Fruit fly (Drosophila melanogaster) whole organism, embryonic: ENCODE data around the gene Nse4.

Experiments used
- Asciz ChIP-seq: fragments of 200-800 bp; sonication (Bioruptor generic); optimal IDR thresholded peaks from 2 replicates; lab custom pipeline; 2017; ENCODE audit warnings: missing biosample characterization, mild to moderate bottlenecking, missing genetic modification characterization, missing genetic modification reagents
- Atf3 ChIP-seq: fragments of 200-800 bp; sonication (Bioruptor generic); optimal IDR thresholded peaks from 3 replicates; lab custom pipeline; 2016; ENCODE audit warnings: missing biosample characterization, missing genetic modification characterization
- BEAF-32 ChIP-seq: fragments of 200-800 bp; sonication (Bioruptor generic); optimal IDR thresholded peaks from 3 replicates; lab custom pipeline; 2017; ENCODE audit warnings: missing biosample characterization, missing genetic modification characterization, mild to moderate bottlenecking, moderate library complexity, missing genetic modification reagents
- Bteb2 ChIP-seq: fragments of 200-800 bp; sonication (Bioruptor generic); optimal IDR thresholded peaks from 2 replicates; lab custom pipeline; 2016; ENCODE audit warnings: missing biosample characterization, missing genetic modification characterization
- CG10321 ChIP-seq: fragments of 200-800 bp; sonication (Bioruptor generic); IDR thresholded peaks from 2 replicates; pipeline ENCODE4 v1.3.6; 2022; ENCODE audit warnings: missing biosample characterization, missing genetic modification characterization
- CG10654 ChIP-seq: fragments of 200-800 bp; sonication (Bioruptor generic); optimal IDR thresholded peaks from 2 replicates; lab custom pipeline; 2016; ENCODE audit warnings: missing biosample characterization, missing genetic modification characterization
- CG11247 ChIP-seq: fragments of 200-800 bp; sonication (Bioruptor generic); IDR thresholded peaks from 2 replicates; pipeline ENCODE4 v1.3.6; 2022; ENCODE audit warnings: missing biosample characterization, missing genetic modification characterization
- CG12071 ChIP-seq: fragments of 200-800 bp; sonication (Bioruptor generic); optimal IDR thresholded peaks from 3 replicates; lab custom pipeline; 2018; ENCODE audit warnings: missing biosample characterization, mild to moderate bottlenecking, missing genetic modification characterization
- CG1647 ChIP-seq: fragments of 200-800 bp; sonication (Bioruptor generic); optimal IDR thresholded peaks from 3 replicates; lab custom pipeline; 2016; ENCODE audit warnings: missing biosample characterization, missing genetic modification characterization
- CG2116 ChIP-seq: fragments of 200-800 bp; sonication (Bioruptor generic); optimal IDR thresholded peaks from 3 replicates; lab custom pipeline; 2018; ENCODE audit warnings: missing biosample characterization, mild to moderate bottlenecking, missing genetic modification characterization
- CG3163 ChIP-seq: fragments of 200-800 bp; sonication (Bioruptor generic); optimal IDR thresholded peaks from 3 replicates; lab custom pipeline; 2016; ENCODE audit warnings: missing biosample characterization, missing genetic modification characterization
- CG3995 ChIP-seq: fragments of 200-800 bp; sonication (Bioruptor generic); optimal IDR thresholded peaks from 3 replicates; lab custom pipeline; 2016; ENCODE audit warnings: missing biosample characterization, missing genetic modification characterization
- CG4820 ChIP-seq: fragments of 200-800 bp; sonication (Bioruptor generic); optimal IDR thresholded peaks from 3 replicates; lab custom pipeline; 2016; ENCODE audit warnings: missing biosample characterization, missing genetic modification characterization
- CG5245 ChIP-seq: fragments of 200-800 bp; sonication (Bioruptor generic); optimal IDR thresholded peaks from 3 replicates; lab custom pipeline; 2016; ENCODE audit warnings: missing biosample characterization, missing genetic modification characterization
- CG6683 ChIP-seq: fragments of 200-800 bp; sonication (Bioruptor generic); optimal IDR thresholded peaks from 2 replicates; lab custom pipeline; 2017; ENCODE audit warnings: missing biosample characterization, mild to moderate bottlenecking, missing genetic modification characterization, missing genetic modification reagents
- CG6791 ChIP-seq: fragments of 200-800 bp; sonication (Bioruptor generic); IDR thresholded peaks from 3 replicates; pipeline ENCODE4 v1.3.6; 2022; ENCODE audit warnings: missing biosample characterization, missing genetic modification characterization; ENCODE audit not compliant: partially characterized antibody
- CG7786 ChIP-seq: fragments of 200-800 bp; sonication (Bioruptor generic); optimal IDR thresholded peaks from 2 replicates; lab custom pipeline; 2016; ENCODE audit warnings: missing biosample characterization, missing genetic modification characterization
- CG8478 ChIP-seq: fragments of >200 bp; optimal IDR thresholded peaks from 2 replicates; lab custom pipeline; 2018
- CG8924 ChIP-seq: fragments of 200-800 bp; optimal IDR thresholded peaks from 3 replicates; lab custom pipeline; 2019; ENCODE audit warnings: missing biosample characterization, mild to moderate bottlenecking, missing genetic modification characterization, moderate library complexity
- CG9797 ChIP-seq: fragments of 200-800 bp; sonication (Bioruptor generic); optimal IDR thresholded peaks from 3 replicates; lab custom pipeline; 2018; ENCODE audit warnings: missing biosample characterization, mild to moderate bottlenecking, missing genetic modification characterization
- CG9876 ChIP-seq: fragments of 200-800 bp; sonication (Bioruptor generic); optimal IDR thresholded peaks from 2 replicates; lab custom pipeline; 2016; ENCODE audit warnings: missing biosample characterization, missing genetic modification characterization
- CHES-1-like ChIP-seq: fragments of 200-800 bp; sonication (Bioruptor generic); optimal IDR thresholded peaks from 2 replicates; lab custom pipeline; 2016; ENCODE audit warnings: missing biosample characterization, missing genetic modification characterization
- Chrac-16 ChIP-seq: fragments of 200-800 bp; sonication (Bioruptor generic); optimal IDR thresholded peaks from 3 replicates; lab custom pipeline; 2016; ENCODE audit warnings: missing biosample characterization, missing genetic modification characterization
- Dek ChIP-seq: fragments of 200-800 bp; sonication (Bioruptor generic); optimal IDR thresholded peaks from 3 replicates; lab custom pipeline; 2019; ENCODE audit warnings: missing biosample characterization, mild to moderate bottlenecking, missing genetic modification characterization, moderate library complexity
- E2f2 ChIP-seq: fragments of 200-800 bp; sonication (Bioruptor generic); IDR thresholded peaks from 2 replicates; pipeline ENCODE4 v1.3.6; 2022; ENCODE audit warnings: missing biosample characterization, missing genetic modification characterization
- Gug ChIP-seq: fragments of 200-800 bp; sonication (Bioruptor generic); IDR thresholded peaks from 4 replicates; pipeline ENCODE4 v1.3.6; 2022; ENCODE audit warnings: missing biosample characterization, missing genetic modification characterization
- H15 ChIP-seq: fragments of 200-800 bp; sonication (Bioruptor generic); IDR thresholded peaks from 3 replicates; pipeline ENCODE4 v1.3.6; 2022; ENCODE audit warnings: missing biosample characterization, missing genetic modification characterization
- Jarid2 ChIP-seq: fragments of 200-800 bp; sonication (Bioruptor generic); optimal IDR thresholded peaks from 3 replicates; lab custom pipeline; 2017; ENCODE audit warnings: mild to moderate bottlenecking, missing biosample characterization, missing genetic modification reagents, missing genetic modification characterization
- Mrtf ChIP-seq: fragments of 200-800 bp; sonication (Bioruptor generic); IDR thresholded peaks from 3 replicates; pipeline ENCODE4 v1.3.6; 2022; ENCODE audit warnings: missing biosample characterization, missing genetic modification characterization
- NC2β ChIP-seq: fragments of 200-800 bp; sonication (Bioruptor generic); optimal IDR thresholded peaks from 2 replicates; lab custom pipeline; 2016; ENCODE audit warnings: missing biosample characterization, missing genetic modification characterization
- Neu2 ChIP-seq: fragments of 200-800 bp; sonication (Bioruptor generic); optimal IDR thresholded peaks from 3 replicates; lab custom pipeline; 2016; ENCODE audit warnings: missing biosample characterization, missing genetic modification characterization, borderline replicate concordance
- Stat92E ChIP-seq, 3 experiments: fragments of >200 bp in 2 of 3; fragments of 200-800 bp in 1 of 3; sonication (Bioruptor generic) in 1 of 3; optimal IDR thresholded peaks; 2 replicates each; lab custom pipeline; 2017 to 2019; ENCODE audit warnings: missing biosample characterization in 3 of 3, missing genetic modification characterization in 3 of 3, mild to moderate bottlenecking in 1 of 3, moderate library complexity in 1 of 3
- ara ChIP-seq: fragments of 200-800 bp; sonication (Bioruptor generic); IDR thresholded peaks from 2 replicates; pipeline ENCODE4 v1.3.6; 2022; ENCODE audit warnings: missing biosample characterization, missing genetic modification characterization
- ato ChIP-seq: fragments of 200-800 bp; sonication (Bioruptor generic); IDR thresholded peaks from 2 replicates; pipeline ENCODE4 v1.3.6; 2022; ENCODE audit warnings: missing biosample characterization, missing genetic modification characterization; ENCODE audit not compliant: partially characterized antibody
- bigmax ChIP-seq: fragments of 200-800 bp; sonication (Bioruptor generic); optimal IDR thresholded peaks from 2 replicates; lab custom pipeline; 2018; ENCODE audit warnings: missing biosample characterization, mild to moderate bottlenecking, missing genetic modification characterization
- caup ChIP-seq: fragments of 200-800 bp; sonication (Bioruptor generic); optimal IDR thresholded peaks from 3 replicates; lab custom pipeline; 2017; ENCODE audit warnings: missing biosample characterization, mild to moderate bottlenecking, missing genetic modification characterization, moderate library complexity; ENCODE audit not compliant: severe bottlenecking
- chm ChIP-seq: fragments of 200-800 bp; sonication (Bioruptor generic); IDR thresholded peaks from 2 replicates; pipeline ENCODE4 v1.3.6; 2022; ENCODE audit warnings: missing biosample characterization, missing genetic modification characterization
- fru ChIP-seq: fragments of >200 bp; optimal IDR thresholded peaks from 2 replicates; lab custom pipeline; 2017
- ftz-f1 ChIP-seq: fragments of 200-800 bp; sonication (Bioruptor generic); optimal IDR thresholded peaks from 2 replicates; lab custom pipeline; 2016; ENCODE audit warnings: missing biosample characterization, missing genetic modification characterization
- grn ChIP-seq: fragments of 200-800 bp; sonication (Bioruptor generic); optimal IDR thresholded peaks from 3 replicates; lab custom pipeline; 2017; ENCODE audit warnings: missing biosample characterization, missing genetic modification characterization
- gt ChIP-seq: fragments of 200-800 bp; sonication (Bioruptor generic); IDR thresholded peaks from 2 replicates; pipeline ENCODE4 v1.3.6; 2022; ENCODE audit warnings: missing biosample characterization, missing genetic modification characterization
- ken ChIP-seq: fragments of 200-800 bp; sonication (Bioruptor generic); IDR thresholded peaks from 3 replicates; pipeline ENCODE4 v1.3.6; 2022; ENCODE audit warnings: missing biosample characterization, missing genetic modification characterization
- lmd ChIP-seq: fragments of 200-800 bp; sonication (Bioruptor generic); IDR thresholded peaks from 2 replicates; pipeline ENCODE4 v1.3.6; 2022; ENCODE audit warnings: missing biosample characterization, missing genetic modification characterization
- mam ChIP-seq: fragments of 200-800 bp; sonication (Bioruptor generic); optimal IDR thresholded peaks from 3 replicates; lab custom pipeline; 2016; ENCODE audit warnings: missing biosample characterization, missing genetic modification characterization
- nerfin-1 ChIP-seq: fragments of 200-800 bp; sonication (Bioruptor generic); optimal IDR thresholded peaks from 3 replicates; lab custom pipeline; 2019; ENCODE audit warnings: missing biosample characterization, mild to moderate bottlenecking, missing genetic modification characterization, moderate library complexity
- nom ChIP-seq: fragments of 200-800 bp; sonication (Bioruptor generic); optimal IDR thresholded peaks from 2 replicates; lab custom pipeline; 2017; ENCODE audit warnings: missing biosample characterization, missing genetic modification characterization, mild to moderate bottlenecking, moderate library complexity, missing genetic modification reagents
- prd ChIP-seq, 3 experiments: fragments of >200 bp in 2 of 3; fragments of 200-800 bp in 1 of 3; sonication (Bioruptor generic) in 1 of 3; optimal IDR thresholded peaks in 2 of 3; IDR thresholded peaks in 1 of 3; 2 replicates in 2 of 3; 3 replicates in 1 of 3; pipeline versions ENCODE4 v1.3.6 to Lab custom; 2017 to 2022; ENCODE audit warnings: missing biosample characterization in 1 of 3, missing genetic modification characterization in 1 of 3
- pros ChIP-seq: fragments of 200-800 bp; sonication (Bioruptor generic); optimal IDR thresholded peaks from 3 replicates; lab custom pipeline; 2019; ENCODE audit warnings: missing biosample characterization, mild to moderate bottlenecking, missing genetic modification characterization, moderate library complexity
- pum ChIP-seq: fragments of 200-800 bp; sonication (Bioruptor generic); optimal IDR thresholded peaks from 2 replicates; lab custom pipeline; 2016; ENCODE audit warnings: missing biosample characterization, missing genetic modification characterization
- run ChIP-seq: fragments of 200-800 bp; sonication (Bioruptor generic); optimal IDR thresholded peaks from 3 replicates; lab custom pipeline; 2018; ENCODE audit warnings: missing biosample characterization, mild to moderate bottlenecking, missing genetic modification characterization
- sob ChIP-seq: fragments of 200-800 bp; sonication (Bioruptor generic); IDR thresholded peaks from 2 replicates; pipeline ENCODE4 v1.3.6; 2022; ENCODE audit warnings: missing biosample characterization, missing genetic modification characterization

Nse4 gene

dm6 chr2L:10426534-10427048, 12.6 kb upstream of the Nse4 start, which contains the start of the genes SmB and KdelR (continued):
- no peak for TF ChIP-seq CG10321 (GFP tag; lab: Robert Waterston, UW)
- no peak for TF ChIP-seq Jarid2
- TF ChIP-seq Neu2 (GFP tag; lab: Kevin White, UChicago) = no peak
- no peak for TF ChIP-seq CG6683
- TF ChIP-seq chm (GFP tag; lab: Robert Waterston, UW) = no peak
- TF ChIP-seq prd (optimal IDR thresholded peaks at IDR 0.05; lab: Kevin White, UChicago) = no peak
- no peak for TF ChIP-seq prd (GFP tag; IDR thresholded peaks at IDR 0.05; lab: Robert Waterston, UW)
- no peak for TF ChIP-seq CG3163 (GFP tag; lab: Kevin White, UChicago)
- TF ChIP-seq Stat92E (GFP tag; optimal IDR thresholded peaks at IDR 0.05; lab: Kevin White, UChicago) = peak in 1 of 3 experiments; percentile 7
- TF ChIP-seq CG7786 (GFP tag; lab: Kevin White, UChicago) = no peak
- no peak for TF ChIP-seq Asciz
- TF ChIP-seq fru (lab: Kevin White, UChicago) = no peak
- peak; percentile 10 for TF ChIP-seq pum (GFP tag; lab: Kevin White, UChicago)
- TF ChIP-seq CG8924 (tag; lab: Kevin White, UChicago) = peak; percentile 69
- TF ChIP-seq nerfin-1 (tag; lab: Kevin White, UChicago) = peak; percentile 40
- TF ChIP-seq ato = peak; percentile 68
- no peak for TF ChIP-seq gt (GFP tag; lab: Robert Waterston, UW)
- peak; percentile 26 for TF ChIP-seq CHES-1-like (GFP tag; lab: Kevin White, UChicago)
- no peak for TF ChIP-seq Gug
- no peak for TF ChIP-seq ara
- TF ChIP-seq CG11247 = no peak
- TF ChIP-seq run (tag; lab: Kevin White, UChicago) = no peak
- TF ChIP-seq CG4820 = no peak
- TF ChIP-seq Dek (tag; lab: Kevin White, UChicago) = no peak
- TF ChIP-seq mam (GFP tag; lab: Kevin White, UChicago) = no peak
- TF ChIP-seq, all 482 proteins: peak for 131

dm6 chr2L:10428528-10428927, 10.7 kb upstream of the Nse4 start, which contains the start of gene CG5188:
TSS of gene CG5188 (plus strand) at chr2L:10428829.
- TF ChIP-seq Atf3 (GFP tag; lab: Kevin White, UChicago) (no peak), H15 (GFP tag; lab: Robert Waterston, UW) (no peak), CG9876 (no peak), CG3163 (GFP tag; lab: Kevin White, UChicago) (no peak), lmd (GFP tag; lab: Robert Waterston, UW) (peak; percentile 14; the same call in 1 of the 2 replicates), NC2β (peak; percentile 17), grn (GFP tag; lab: Kevin White, UChicago) (no peak), CG2116 (GFP tag; lab: Kevin White, UChicago) (peak; percentile 23), CG5245 (GFP tag; lab: Kevin White, UChicago) (peak; percentile 7), CG3995 (peak; percentile 6), CG1647 (GFP tag; lab: Kevin White, UChicago) (peak; percentile 21), CG4820 (peak; percentile 31), caup (GFP tag; lab: Kevin White, UChicago) (peak; percentile 47), ken (GFP tag; lab: Robert Waterston, UW) (peak; percentile 27; the same call in 1 of the 3 replicates), ftz-f1 (no peak), pros (GFP tag; lab: Kevin White, UChicago) (no peak), CG12071 (GFP tag; lab: Kevin White, UChicago) (no peak), Bteb2 (GFP tag; lab: Kevin White, UChicago) (no peak), bigmax (GFP tag; lab: Kevin White, UChicago) (no peak), BEAF-32 (GFP tag; lab: Kevin White, UChicago) (peak; percentile 12), CG6791 (0 out of 3 replicates have a peak, but pooled peaks have one; percentile 45), CG8478 (no peak), E2f2 (GFP tag; lab: Robert Waterston, UW) (peak; percentile 36; the same call in 1 of the 2 replicates), nom (peak; percentile 49), sob (GFP tag; lab: Robert Waterston, UW) (peak; percentile 31; the same call in 1 of the 2 replicates), CG10654 (GFP tag; lab: Kevin White, UChicago) (peak; percentile 26), Mrtf (GFP tag; lab: Robert Waterston, UW) (no peak), CG9797 (GFP tag; lab: Kevin White, UChicago) (peak; percentile 52), Chrac-16 (GFP tag; lab: Kevin White, UChicago) (peak; percentile 19)
